Worm (Caenorhabditis elegans): Measurements from ENCODE around the gene clec-206.
A peak's percentile ranks its signal among the peaks of the same experiment; 100 is the strongest.

The clec-206 gene

ce11 chrV:2013824-2014223 lies 9.7 kb upstream of the clec-206 start, which contains the start of gene F59A7.11:
TSS of gene F59A7.11 (minus strand) at chrV:2013924.
- TF ChIP-seq hmg-11 (tag; optimal IDR thresholded peaks at IDR 0.05) (no peak), nhr-237 (tag; optimal IDR thresholded peaks at IDR 0.05) (no peak)

- TF ChIP-seq fkh-10 (GFP tag; optimal IDR thresholded peaks at IDR 0.05) = no peak
- TF ChIP-seq daf-12 (tag; optimal IDR thresholded peaks at IDR 0.05) = no peak
- TF ChIP-seq nfya-1 (tag; optimal IDR thresholded peaks at IDR 0.05; ENCODE audit: insufficient read depth) = no peak
- no peak for TF ChIP-seq hmg-11 (tag; optimal IDR thresholded peaks at IDR 0.05)
- no peak for TF ChIP-seq nhr-12 (tag; optimal IDR thresholded peaks at IDR 0.05)
- TF ChIP-seq elt-3 (tag; optimal IDR thresholded peaks at IDR 0.05) = no peak
- TF ChIP-seq mml-1 (tag; optimal IDR thresholded peaks at IDR 0.05) = no peak
- TF ChIP-seq tbx-2 (tag; optimal IDR thresholded peaks at IDR 0.05) = no peak
- no peak for TF ChIP-seq elt-1 (tag; optimal IDR thresholded peaks at IDR 0.05)
- TF ChIP-seq elt-2 (tag; optimal IDR thresholded peaks at IDR 0.05) = no peak
- TF ChIP-seq egl-5 (tag; optimal IDR thresholded peaks at IDR 0.05) = no peak
- no peak for TF ChIP-seq ceh-28 (tag; optimal IDR thresholded peaks at IDR 0.05)
- no peak for TF ChIP-seq nhr-77 (tag; optimal IDR thresholded peaks at IDR 0.05)
- TF ChIP-seq fos-1 (tag; optimal IDR thresholded peaks at IDR 0.05) = no peak
- TF ChIP-seq pqm-1 (tag; optimal IDR thresholded peaks at IDR 0.05) = no peak
- no peak for TF ChIP-seq ceh-82 (tag; optimal IDR thresholded peaks at IDR 0.05)
- TF ChIP-seq ceh-9 (tag; optimal IDR thresholded peaks at IDR 0.05) = no peak
- no peak for TF ChIP-seq ztf-4 (tag; optimal IDR thresholded peaks at IDR 0.05)
- no peak for TF ChIP-seq mdl-1 (tag; optimal IDR thresholded peaks at IDR 0.05)
- no peak for TF ChIP-seq nhr-28 (tag; optimal IDR thresholded peaks at IDR 0.05)
Measured at ce11 chrV:2011777-2012176, 7.6 kb upstream of the clec-206 start, which contains the start of gene F59A7.7. TSS of gene F59A7.7 (plus strand) at chrV:2012077.

- TF ChIP-seq R02D3.7 (tag; optimal IDR thresholded peaks at IDR 0.05) (peak; percentile 35), nhr-43 (tag; optimal IDR thresholded peaks at IDR 0.05; ENCODE audit: poor library complexity, severe bottlenecking) (peak; percentile 44), pqm-1 (tag; optimal IDR thresholded peaks at IDR 0.05) (peak; percentile 11), nhr-77 (tag; optimal IDR thresholded peaks at IDR 0.05) (no peak), mml-1 (tag; optimal IDR thresholded peaks at IDR 0.05) (no peak), zag-1 (tag; optimal IDR thresholded peaks at IDR 0.05) (no peak), lin-15B (tag; optimal IDR thresholded peaks at IDR 0.05) (peak; percentile 68), ZK546.5 (tag; optimal IDR thresholded peaks at IDR 0.05) (no peak), nhr-23 (tag; optimal IDR thresholded peaks at IDR 0.05) (peak; percentile 35), sea-2 (GFP tag; optimal IDR thresholded peaks at IDR 0.05) (no peak), jun-1 (tag; optimal IDR thresholded peaks at IDR 0.05) (no peak), elt-2 (tag; optimal IDR thresholded peaks at IDR 0.05) (peak; percentile 55), nfya-1 (tag; optimal IDR thresholded peaks at IDR 0.05; ENCODE audit: insufficient read depth) (no peak)
Measured at ce11 chrV:2008412-2008811, 4.3 kb upstream of the clec-206 start.

ce11 chrV:2004659-2005058 lies 530 bp upstream of the clec-206 start, which contains the start of gene cysl-4:
TSS of gene cysl-4 (plus strand) at chrV:2004959.
- TF ChIP-seq elt-3 (tag; optimal IDR thresholded peaks at IDR 0.05) (no peak), ama-1 (optimal IDR thresholded peaks at IDR 0.05) (no peak), egl-5 (tag; optimal IDR thresholded peaks at IDR 0.05) (no peak), daf-12 (tag; optimal IDR thresholded peaks at IDR 0.05) (no peak), nhr-43 (tag; optimal IDR thresholded peaks at IDR 0.05; ENCODE audit: poor library complexity, severe bottlenecking) (no peak), aly-2 (tag; optimal IDR thresholded peaks at IDR 0.05) (no peak), egl-27 (tag; optimal IDR thresholded peaks at IDR 0.05) (no peak), lsy-12 (tag; optimal IDR thresholded peaks at IDR 0.05) (no peak), nhr-11 (tag; optimal IDR thresholded peaks at IDR 0.05) (no peak), pqm-1 (tag; optimal IDR thresholded peaks at IDR 0.05) (no peak), ceh-9 (tag; optimal IDR thresholded peaks at IDR 0.05) (no peak), fos-1 (tag; optimal IDR thresholded peaks at IDR 0.05) (no peak), tbx-2 (tag; optimal IDR thresholded peaks at IDR 0.05) (no peak), sea-2 (GFP tag; optimal IDR thresholded peaks at IDR 0.05) (no peak)

- no peak for TF ChIP-seq nhr-12 (tag; optimal IDR thresholded peaks at IDR 0.05)
- peak; percentile 56 for TF ChIP-seq pqm-1 (tag; optimal IDR thresholded peaks at IDR 0.05)
- TF ChIP-seq fkh-10 (GFP tag; optimal IDR thresholded peaks at IDR 0.05) = no peak
- TF ChIP-seq elt-2 (tag; optimal IDR thresholded peaks at IDR 0.05) = peak; percentile 48
- no peak for TF ChIP-seq tbx-2 (tag; optimal IDR thresholded peaks at IDR 0.05)
- peak; percentile 2 for TF ChIP-seq jun-1 (tag; optimal IDR thresholded peaks at IDR 0.05)
- peak; percentile 86 for TF ChIP-seq pha-4 (tag; optimal IDR thresholded peaks at IDR 0.05)
- TF ChIP-seq ztf-11 (tag; optimal IDR thresholded peaks at IDR 0.05) = no peak
Measured at ce11 chrV:1999531-2000094, 4.5 kb downstream of the clec-206 start, which contains the start of gene alh-5. TSS of gene alh-5 (minus strand) at chrV:1999581.

All from whole organism, L3 larva.